Worm (Caenorhabditis elegans) whole organism, young adult: Measurements from ENCODE around the gene cacn-1.
A peak's percentile ranks its signal among the peaks of the same experiment; 100 is the strongest.

ENCODE experiments used
- F10E7.11 ChIP-seq: sonication (generic microtip); optimal IDR thresholded peaks from 2 replicates; lab custom pipeline; 2017; ENCODE audit warnings: mild to moderate bottlenecking, missing genetic modification characterization, moderate library complexity, missing compliant biosample characterization
- F39B2.1 ChIP-seq: fragments of 200-800 bp; sonication (Bioruptor generic); IDR thresholded peaks from 2 replicates; pipeline ENCODE4 v1.3.6; 2022; ENCODE audit warnings: missing genetic modification reagents, missing genetic modification characterization, missing compliant biosample characterization
- F52B5.7 ChIP-seq: sonication (generic microtip); optimal IDR thresholded peaks from 2 replicates; lab custom pipeline; 2016; ENCODE audit warnings: mild to moderate bottlenecking, missing genetic modification characterization, missing compliant biosample characterization
- T07F8.4 ChIP-seq: sonication (generic microtip); optimal IDR thresholded peaks from 2 replicates; lab custom pipeline; 2016; ENCODE audit warnings: mild to moderate bottlenecking, missing genetic modification characterization, moderate library complexity, missing compliant biosample characterization
- Y67H2A.10 ChIP-seq: fragments of 200-800 bp; sonication (Bioruptor generic); conservative IDR thresholded peaks from 2 replicates; pipeline ENCODE4 v1.3.6; 2022; ENCODE audit warnings: missing genetic modification reagents, missing genetic modification characterization, missing compliant biosample characterization
- atf-7 ChIP-seq: sonication (generic microtip); optimal IDR thresholded peaks from 2 replicates; lab custom pipeline; 2017; ENCODE audit warnings: mild to moderate bottlenecking, missing genetic modification characterization, missing compliant biosample characterization
- attf-3 ChIP-seq: fragments of 200-800 bp; sonication (Bioruptor generic); conservative IDR thresholded peaks from 2 replicates; pipeline ENCODE4 v1.3.6; 2022; ENCODE audit warnings: missing genetic modification reagents, missing genetic modification characterization, missing compliant biosample characterization
- attf-6 ChIP-seq: fragments of 200-800 bp; sonication (Bioruptor generic); IDR thresholded peaks from 2 replicates; pipeline ENCODE4 v1.3.6; 2022; ENCODE audit warnings: missing genetic modification reagents, missing genetic modification characterization, missing compliant biosample characterization
- cebp-1 ChIP-seq, 2 experiments: fragments of 200-800 bp in 1 of 2; sonication (Bioruptor generic) in 1 of 2; sonication (generic microtip) in 1 of 2; IDR thresholded peaks in 1 of 2; optimal IDR thresholded peaks in 1 of 2; 2 replicates each; pipeline versions ENCODE4 v1.3.6 to Lab custom; 2017 to 2022; ENCODE audit warnings: missing compliant biosample characterization in 2 of 2, missing genetic modification characterization in 2 of 2, mild to moderate bottlenecking in 1 of 2, missing genetic modification reagents in 1 of 2, moderate library complexity in 1 of 2
- cebp-2 ChIP-seq: fragments of 200-800 bp; sonication (Bioruptor generic); IDR thresholded peaks from 2 replicates; pipeline ENCODE4 v1.3.6; 2022; ENCODE audit warnings: missing genetic modification characterization, missing compliant biosample characterization
- ceh-100 ChIP-seq: fragments of 200-800 bp; sonication (Bioruptor generic); IDR thresholded peaks from 2 replicates; pipeline ENCODE4 v1.3.6; 2022; ENCODE audit warnings: missing genetic modification reagents, missing genetic modification characterization, missing compliant biosample characterization
- ceh-79 ChIP-seq: sonication (generic microtip); optimal IDR thresholded peaks from 2 replicates; lab custom pipeline; 2017; ENCODE audit warnings: mild to moderate bottlenecking, missing genetic modification characterization, missing compliant biosample characterization
- chd-7 ChIP-seq: sonication (generic microtip); optimal IDR thresholded peaks from 2 replicates; lab custom pipeline; 2016; ENCODE audit warnings: mild to moderate bottlenecking, missing genetic modification characterization, moderate library complexity, missing compliant biosample characterization
- egrh-3 ChIP-seq: fragments of 200-800 bp; sonication (Bioruptor generic); IDR thresholded peaks from 2 replicates; pipeline ENCODE4 v1.3.6; 2022; ENCODE audit warnings: missing genetic modification reagents, missing genetic modification characterization, missing compliant biosample characterization
- fkh-3 ChIP-seq: sonication (generic microtip); optimal IDR thresholded peaks from 2 replicates; lab custom pipeline; 2016; ENCODE audit warnings: mild to moderate bottlenecking, missing genetic modification characterization, missing compliant biosample characterization
- hlh-12 ChIP-seq: sonication (generic microtip); optimal IDR thresholded peaks from 2 replicates; lab custom pipeline; 2016; ENCODE audit warnings: missing genetic modification characterization, missing compliant biosample characterization
- hrde-1 ChIP-seq: sonication (generic microtip); optimal IDR thresholded peaks from 2 replicates; lab custom pipeline; 2016; ENCODE audit warnings: missing genetic modification characterization, mild to moderate bottlenecking, missing compliant biosample characterization, moderate library complexity, missing genotype, missing genetic modification reagents, borderline replicate concordance
- lag-1 ChIP-seq: fragments of 200-800 bp; sonication (Bioruptor generic); IDR thresholded peaks from 2 replicates; pipeline ENCODE4 v1.3.6; 2022; ENCODE audit warnings: missing genetic modification reagents, missing genetic modification characterization, missing compliant biosample characterization
- lin-54 ChIP-seq: fragments of 200-800 bp; sonication (Bioruptor generic); optimal IDR thresholded peaks from 2 replicates; lab custom pipeline; 2018; ENCODE audit warnings: mild to moderate bottlenecking, missing genetic modification characterization, missing compliant biosample characterization
- madf-3 ChIP-seq: fragments of 200-800 bp; sonication (Bioruptor generic); IDR thresholded peaks from 2 replicates; pipeline ENCODE4 v1.3.6; 2022; ENCODE audit warnings: missing genetic modification reagents, missing genetic modification characterization, missing compliant biosample characterization
- madf-8 ChIP-seq: fragments of 200-800 bp; sonication (Bioruptor generic); conservative IDR thresholded peaks from 2 replicates; pipeline ENCODE4 v1.3.6; 2022; ENCODE audit warnings: missing genetic modification reagents, missing genetic modification characterization, missing compliant biosample characterization
- nhr-179 ChIP-seq: sonication (generic microtip); optimal IDR thresholded peaks from 2 replicates; lab custom pipeline; 2016; ENCODE audit warnings: mild to moderate bottlenecking, missing genetic modification characterization, missing compliant biosample characterization
- rec-8 ChIP-seq, 2 experiments: sonication (generic microtip); optimal IDR thresholded peaks; 2 replicates each; lab custom pipeline; 2016; ENCODE audit warnings: mild to moderate bottlenecking in 2 of 2, missing genetic modification characterization in 2 of 2, missing genetic modification reagents in 2 of 2, missing genotype in 2 of 2, missing biosample characterization in 1 of 2, missing compliant biosample characterization in 1 of 2, moderate library complexity in 1 of 2
- snpc-1.1 ChIP-seq: sonication (generic microtip); optimal IDR thresholded peaks from 2 replicates; lab custom pipeline; 2017; ENCODE audit warnings: missing genetic modification characterization, mild to moderate bottlenecking, missing compliant biosample characterization, antibody characterized with exemption, moderate library complexity, missing genotype, missing genetic modification reagents; ENCODE audit not compliant: insufficient read depth
- snpc-1.3 ChIP-seq: sonication (generic microtip); optimal IDR thresholded peaks from 2 replicates; lab custom pipeline; 2017; ENCODE audit warnings: missing genetic modification characterization, mild to moderate bottlenecking, missing compliant biosample characterization, antibody characterized with exemption, moderate library complexity, missing genotype, missing genetic modification reagents; ENCODE audit not compliant: insufficient read depth
- snpc-4 ChIP-seq, 5 experiments: fragments of 150-350 bp in 1 of 5; sonication (generic microtip) in 4 of 5; optimal IDR thresholded peaks; 2 replicates each; lab custom pipeline; 2014 to 2018; ENCODE audit warnings: missing genetic modification characterization in 5 of 5, missing biosample characterization in 3 of 5, antibody characterized with exemption in 2 of 5, mild to moderate bottlenecking in 2 of 5, missing compliant biosample characterization in 2 of 5, missing genotype in 2 of 5, moderate library complexity in 2 of 5, missing genetic modification reagents in 1 of 5
- tlf-1 ChIP-seq: fragments of 200-800 bp; sonication (Bioruptor generic); optimal IDR thresholded peaks from 2 replicates; lab custom pipeline; 2018; ENCODE audit warnings: mild to moderate bottlenecking, missing genetic modification characterization, missing compliant biosample characterization
- zfh-2 ChIP-seq: fragments of 200-800 bp; sonication (Bioruptor generic); conservative IDR thresholded peaks from 2 replicates; pipeline ENCODE4 v1.3.6; 2022; ENCODE audit warnings: missing genetic modification reagents, missing genetic modification characterization, missing compliant biosample characterization
- ztf-3 ChIP-seq: fragments of 200-800 bp; sonication (Bioruptor generic); optimal IDR thresholded peaks from 2 replicates; lab custom pipeline; 2018; ENCODE audit warnings: mild to moderate bottlenecking, missing genetic modification characterization, missing compliant biosample characterization
- ztf-6 ChIP-seq: fragments of 200-800 bp; sonication (Bioruptor generic); IDR thresholded peaks from 2 replicates; pipeline ENCODE4 v1.3.6; 2022; ENCODE audit warnings: missing genetic modification reagents, missing genetic modification characterization, missing compliant biosample characterization

cacn-1 gene

DNA sequence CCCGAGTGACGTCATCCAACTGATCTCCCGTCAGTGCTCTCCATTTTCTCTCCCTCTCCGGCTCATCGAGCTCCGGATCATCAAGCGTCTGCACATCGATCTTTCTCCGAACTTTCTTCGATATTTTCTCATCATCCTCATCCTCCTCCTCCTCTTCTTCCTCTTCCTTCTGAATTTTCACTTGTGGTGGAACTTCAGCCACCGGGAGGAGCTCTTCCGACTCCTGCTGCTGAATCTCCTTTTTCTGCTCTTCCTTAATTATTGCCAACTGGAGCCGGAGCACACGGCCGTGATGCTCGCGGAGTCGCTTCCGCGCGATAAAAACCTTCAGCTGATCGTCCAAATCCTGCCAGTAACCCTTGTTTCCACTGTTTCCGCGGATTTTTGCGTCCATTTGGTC lies 5.6 kb downstream of the cacn-1 start:
- peak; percentile 24; the same call in 1 of the 2 replicates for TF ChIP-seq egrh-3
- TF ChIP-seq zfh-2 (GFP tag; lab: Robert Waterston, UW), result peak; percentile 68
- TF ChIP-seq cebp-1 (GFP tag; IDR thresholded peaks at IDR 0.05; lab: Robert Waterston, UW), result no peak
- TF ChIP-seq cebp-1 (tag; optimal IDR thresholded peaks at IDR 0.05; lab: Kevin White, UChicago), result no peak

DNA sequence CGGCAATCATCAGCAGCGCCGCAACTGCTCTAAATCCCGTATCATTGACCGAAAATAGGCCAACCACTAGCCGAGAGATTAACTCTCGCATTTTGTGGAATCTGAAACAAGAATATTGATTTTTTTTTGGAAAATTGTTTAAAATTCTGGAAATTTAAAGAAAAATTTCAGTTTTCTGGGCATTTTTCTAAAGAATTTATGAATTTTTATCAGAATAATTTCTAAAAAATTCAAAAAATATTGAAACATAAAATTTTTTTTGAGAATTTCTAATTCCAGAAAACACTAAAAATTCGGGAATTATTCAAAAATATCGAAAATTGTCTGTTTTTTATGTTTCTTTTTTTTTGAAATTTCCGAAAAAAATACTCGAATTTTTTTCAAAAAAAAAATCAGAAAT lies 9.2 kb downstream of the cacn-1 start, which contains the start of gene algn-3:
algn-3 (minus strand) TSS at position 101 of the 400 bp plus-strand sequence.
- no peak for TF ChIP-seq chd-7 (tag; lab: Kevin White, UChicago)
- TF ChIP-seq nhr-179 (tag; lab: Kevin White, UChicago), result no peak
- no peak for TF ChIP-seq hrde-1 (tag; lab: Kevin White, UChicago)

DNA sequence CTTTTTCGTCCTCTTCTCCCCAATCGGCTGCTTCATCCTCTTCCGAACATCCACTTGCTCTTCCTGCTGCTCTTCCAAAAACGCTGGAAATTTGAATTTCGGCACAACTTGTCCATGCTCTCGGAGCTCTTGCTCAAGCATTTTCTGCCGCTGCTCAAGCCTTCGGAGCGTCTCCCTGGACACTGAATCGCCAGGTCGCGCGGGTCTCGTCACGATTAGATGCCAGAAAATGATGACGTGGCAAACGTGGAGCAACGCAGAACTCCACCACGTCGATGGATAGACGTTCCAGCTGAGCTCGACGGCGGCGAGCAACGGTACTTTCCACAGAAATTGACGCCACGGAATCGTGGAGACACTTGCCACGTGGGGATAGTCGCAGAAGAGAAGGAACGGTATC lies 12.8 kb downstream of the cacn-1 start:
- TF ChIP-seq zfh-2 (GFP tag; lab: Robert Waterston, UW), result peak; percentile 73
- TF ChIP-seq T07F8.4 (tag; lab: Kevin White, UChicago), result no peak

DNA sequence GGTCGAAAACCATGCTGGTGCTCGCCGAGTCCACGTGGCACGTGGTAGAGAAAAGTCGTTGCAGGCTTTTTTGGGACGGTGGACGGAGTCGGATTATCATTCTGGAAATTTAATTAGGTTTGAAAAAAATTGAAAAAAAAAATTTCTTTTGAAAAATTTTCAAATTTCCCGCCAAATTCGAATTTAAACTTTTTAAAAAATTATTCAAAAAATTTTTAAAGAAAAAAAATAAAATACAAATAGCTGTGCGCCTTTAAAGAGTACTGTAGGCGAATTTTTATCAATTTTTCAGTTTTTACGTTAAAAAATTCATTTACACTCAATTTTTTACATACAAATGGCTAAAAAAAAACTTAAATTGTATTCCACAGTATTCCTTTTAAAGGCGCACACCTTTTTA lies 15.1 kb downstream of the cacn-1 start, which contains the start of gene K09E4.3:
K09E4.3 (minus strand) TSS at position 101 of the 400 bp plus-strand sequence.
- TF ChIP-seq lin-54 (GFP tag; lab: Kevin White, UChicago), result no peak
- no peak for TF ChIP-seq tlf-1 (GFP tag; lab: Kevin White, UChicago)
- TF ChIP-seq zfh-2 (GFP tag; lab: Robert Waterston, UW), result 0 out of 2 replicates have a peak, but pooled peaks have one; percentile 27

DNA sequence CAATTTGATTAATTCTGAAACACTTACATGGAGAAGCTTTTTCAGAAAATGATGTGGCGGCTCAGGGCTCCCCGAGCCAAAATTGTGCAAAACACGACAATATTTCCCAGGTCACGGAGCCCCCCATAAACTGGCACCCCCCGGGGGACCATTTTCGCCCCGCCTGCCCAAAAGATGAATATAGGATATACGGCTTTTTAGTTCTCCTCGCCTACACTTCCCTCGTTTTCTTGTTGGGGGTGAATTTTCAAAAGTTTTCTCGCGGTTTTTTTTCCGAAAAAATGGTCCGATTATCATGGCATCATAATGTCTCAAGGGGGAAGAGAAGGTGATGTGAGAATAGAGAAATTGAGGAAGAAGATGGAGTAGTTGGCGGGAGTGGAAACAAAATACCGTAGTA lies 19.9 kb downstream of the cacn-1 start, which contains the start of gene K09E4.4:
K09E4.4 (minus strand) TSS at position 101 of the 400 bp plus-strand sequence.
- TF ChIP-seq Y67H2A.10 (GFP tag; lab: Robert Waterston, UW), result no peak
- no peak for TF ChIP-seq hrde-1 (tag; lab: Kevin White, UChicago)
- no peak for TF ChIP-seq atf-7 (tag; lab: Kevin White, UChicago)
- no peak for TF ChIP-seq hlh-12 (tag; lab: Kevin White, UChicago)
- TF ChIP-seq cebp-2 (GFP tag; lab: Robert Waterston, UW), result no peak
- TF ChIP-seq lag-1 (GFP tag; lab: Robert Waterston, UW), result no peak
- TF ChIP-seq ztf-3, result no peak
- TF ChIP-seq F10E7.11 (tag; lab: Kevin White, UChicago), result no peak
- no peak for TF ChIP-seq snpc-1.3 (tag; lab: Kevin White, UChicago)
- TF ChIP-seq F39B2.1, result no peak
- TF ChIP-seq madf-8, result no peak

DNA sequence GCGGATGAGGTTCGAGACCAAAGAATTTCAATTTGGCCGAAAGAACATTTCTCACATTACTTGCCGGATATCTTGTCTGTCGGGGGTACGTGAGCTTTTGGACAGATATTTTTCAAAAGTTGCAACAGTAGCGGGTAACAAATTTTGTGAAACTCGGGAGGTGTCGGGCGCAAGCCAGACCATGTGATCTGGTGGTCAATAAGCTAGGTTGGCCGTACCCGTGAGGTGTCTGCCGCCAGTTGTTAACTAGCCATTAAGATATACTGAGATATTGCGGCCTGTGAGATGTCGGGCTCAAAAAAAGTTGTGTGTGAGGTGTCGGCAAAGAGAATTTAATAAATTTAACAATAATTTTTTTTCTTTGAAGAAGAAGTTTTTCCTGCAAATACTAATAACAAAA lies 23.6 kb downstream of the cacn-1 start:
- no peak for TF ChIP-seq snpc-4 (GFP tag; optimal IDR thresholded peaks at IDR 0.05; lab: Kevin White, UChicago)
- peak in 2 of 4 experiments; percentile 29 to 58 for TF ChIP-seq snpc-4 (tag; optimal IDR thresholded peaks at IDR 0.05; lab: Kevin White, UChicago)
- no peak for TF ChIP-seq ztf-6 (GFP tag; lab: Robert Waterston, UW)
- TF ChIP-seq rec-8 (tag; optimal IDR thresholded peaks at IDR 0.05; lab: Kevin White, UChicago), result no peak
- no peak for TF ChIP-seq ceh-100
- no peak for TF ChIP-seq ceh-79 (tag; lab: Kevin White, UChicago)

DNA sequence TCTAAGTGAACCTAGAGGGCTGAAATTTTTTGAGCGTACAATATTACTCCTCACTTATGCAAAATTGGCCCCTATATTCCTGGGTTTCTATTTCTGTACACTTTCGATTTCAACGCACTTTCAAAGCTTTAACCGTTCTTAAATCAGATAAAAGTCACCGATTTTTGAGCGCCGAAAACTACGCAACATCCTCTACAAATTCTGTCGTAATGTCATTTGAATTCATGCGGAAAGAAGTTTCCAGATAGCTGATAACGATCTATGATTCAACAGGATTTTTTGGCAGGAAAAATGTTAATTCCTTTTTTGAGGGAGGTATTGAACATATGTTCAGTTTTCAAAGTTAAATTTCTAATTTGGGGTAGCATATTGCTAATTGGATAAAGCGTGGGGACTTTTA lies 29.1 kb downstream of the cacn-1 start:
- TF ChIP-seq attf-3 (GFP tag; lab: Robert Waterston, UW) (no peak), snpc-1.1 (tag; lab: Kevin White, UChicago) (no peak), attf-6 (no peak), fkh-3 (no peak), cebp-1 (GFP tag; IDR thresholded peaks at IDR 0.05; lab: Robert Waterston, UW) (no peak), cebp-1 (tag; optimal IDR thresholded peaks at IDR 0.05; lab: Kevin White, UChicago) (no peak), zfh-2 (GFP tag; lab: Robert Waterston, UW) (no peak), F52B5.7 (tag; lab: Kevin White, UChicago) (no peak), lag-1 (GFP tag; lab: Robert Waterston, UW) (no peak), madf-3 (GFP tag; lab: Robert Waterston, UW) (no peak)
